Worm (Caenorhabditis elegans) whole organism, L4 larva: ENCODE results near the gene grd-4.

Source experiments
- T20F7.1 ChIP-seq: fragments of 200-800 bp; sonication (Bioruptor generic); optimal IDR thresholded peaks from 2 replicates; lab custom pipeline; 2018; ENCODE audit warnings: mild to moderate bottlenecking, missing genetic modification characterization, missing compliant biosample characterization
- aha-1 ChIP-seq: fragments of 150-350 bp; peaks from one replicate; lab custom pipeline; 2014; ENCODE audit warnings: missing biosample characterization, missing genetic modification characterization
- ama-1 ChIP-seq: fragments of 150-350 bp; optimal IDR thresholded peaks from 2 replicates; lab custom pipeline; 2014; ENCODE audit warnings: inconsistent platforms, mixed read lengths
- daf-12 ChIP-seq: fragments of 150-350 bp; optimal IDR thresholded peaks from 2 replicates; lab custom pipeline; 2014; ENCODE audit warnings: missing biosample characterization, missing genetic modification reagents, missing genetic modification characterization
- fkh-10 ChIP-seq: fragments of 150-350 bp; optimal IDR thresholded peaks from 2 replicates; lab custom pipeline; 2014; ENCODE audit warnings: missing biosample characterization, missing genetic modification reagents, missing genetic modification characterization
- madf-5 ChIP-seq, 2 experiments: fragments of 200-800 bp; sonication (Bioruptor generic); IDR thresholded peaks; 2 replicates each; pipeline ENCODE4 v1.3.6; 2022; ENCODE audit warnings: missing compliant biosample characterization in 2 of 2, missing genetic modification characterization in 2 of 2
- mdl-1 ChIP-seq, 2 experiments: fragments of 150-350 bp in 1 of 2; sonication (generic microtip) in 1 of 2; optimal IDR thresholded peaks; 2 replicates each; lab custom pipeline; 2014 to 2017; ENCODE audit warnings: missing biosample characterization in 2 of 2, missing genetic modification characterization in 2 of 2
- mep-1 ChIP-seq: fragments of 150-350 bp; sonication (generic microtip); optimal IDR thresholded peaks from 3 replicates; lab custom pipeline; 2014; ENCODE audit warnings: missing biosample characterization, missing genetic modification characterization
- mxl-2 ChIP-seq: fragments of 200-800 bp; sonication (Bioruptor generic); conservative IDR thresholded peaks from 2 replicates; pipeline ENCODE4 v1.3.6; 2022; ENCODE audit warnings: missing genetic modification reagents, missing genetic modification characterization, missing compliant biosample characterization
- nhr-237 ChIP-seq: sonication (generic microtip); optimal IDR thresholded peaks from 2 replicates; lab custom pipeline; 2017; ENCODE audit warnings: missing biosample characterization, missing genetic modification characterization
- skn-1 ChIP-seq: fragments of 150-350 bp; optimal IDR thresholded peaks from 2 replicates; lab custom pipeline; 2014; ENCODE audit warnings: missing biosample characterization, missing genetic modification characterization
- unc-130 ChIP-seq: sonication (generic microtip); optimal IDR thresholded peaks from 2 replicates; lab custom pipeline; 2016; ENCODE audit warnings: missing genetic modification reagents, missing genetic modification characterization, missing compliant biosample characterization
- unc-39 ChIP-seq: sonication (generic microtip); optimal IDR thresholded peaks from 2 replicates; lab custom pipeline; 2017; ENCODE audit warnings: missing biosample characterization, missing genetic modification characterization

DNA sequence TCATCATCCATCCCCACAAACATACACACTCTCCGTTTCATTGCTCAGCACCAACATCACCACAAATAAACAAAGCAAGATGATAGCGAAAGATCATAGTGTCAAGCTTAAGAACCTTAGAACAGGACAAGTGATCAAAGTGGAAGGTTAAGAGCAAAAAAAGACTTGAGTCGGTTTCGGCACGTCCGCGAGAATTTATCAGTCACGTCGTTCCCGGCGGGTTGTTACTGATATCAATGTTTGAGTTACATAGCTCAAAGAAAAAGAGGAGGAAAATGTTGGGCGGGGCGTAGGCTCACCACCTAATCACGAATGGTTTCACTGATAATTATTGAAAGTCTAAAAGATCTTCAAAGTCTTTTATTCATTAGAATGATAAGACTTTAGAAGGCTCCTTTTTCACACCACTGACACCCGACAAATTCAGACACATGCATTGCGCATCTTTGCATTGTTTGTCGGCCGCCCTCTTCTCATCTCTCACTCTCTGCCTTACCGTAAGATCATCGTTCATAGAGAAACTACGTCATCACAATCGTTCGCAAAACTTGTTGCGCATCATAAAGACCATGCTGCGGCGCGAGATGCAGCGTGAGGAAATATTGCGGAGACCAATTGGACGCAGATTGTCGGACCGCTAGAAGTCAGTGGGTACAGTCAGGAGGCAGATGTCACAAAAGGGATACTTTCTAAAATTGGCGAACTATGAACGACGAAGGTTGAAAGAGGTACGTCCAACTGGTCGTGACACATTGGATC lies 23.8 kb upstream of the grd-4 start:
- TF ChIP-seq T20F7.1 (GFP tag; lab: Kevin White, UChicago) (no peak), nhr-237 (tag; lab: Kevin White, UChicago) (no peak), madf-5 (GFP tag; IDR thresholded peaks at IDR 0.05; lab: Robert Waterston, UW) (peak in 1 of 2 experiments; percentile 65; a peak in 1 of 4 replicates), mep-1 (peak; percentile 86), unc-39 (no peak), daf-12 (tag; lab: Kevin White, UChicago) (no peak), mxl-2 (GFP tag; lab: Robert Waterston, UW) (no peak), mdl-1 (tag; optimal IDR thresholded peaks at IDR 0.05; lab: Kevin White, UChicago) (peak; percentile 91 to 94), fkh-10 (no peak), unc-130 (no peak), skn-1 (tag; lab: Kevin White, UChicago) (no peak), ama-1 (lab: Kevin White, UChicago) (no peak), aha-1 (tag; lab: Kevin White, UChicago) (peak; percentile 98)
